Fruit fly (Drosophila melanogaster) whole organism, embryonic: ENCODE results near the gene CG31542.
A peak's percentile ranks its signal among the peaks of the same experiment; 100 is the strongest.

Experiments used
- ATbp ChIP-seq: fragments of 200-800 bp; sonication (Bioruptor generic); optimal IDR thresholded peaks from 2 replicates; lab custom pipeline; 2017; ENCODE audit warnings: missing biosample characterization, mild to moderate bottlenecking, missing genetic modification characterization, missing genetic modification reagents
- Awh ChIP-seq: fragments of 200-800 bp; sonication (Bioruptor generic); IDR thresholded peaks from 2 replicates; pipeline ENCODE4, ENCODE4 v1.3.6; 2022; ENCODE audit warnings: missing biosample characterization, missing genetic modification characterization
- BtbVII ChIP-seq: fragments of 200-800 bp; sonication (Bioruptor generic); optimal IDR thresholded peaks from 3 replicates; lab custom pipeline; 2017; ENCODE audit warnings: missing biosample characterization, mild to moderate bottlenecking, missing genetic modification characterization
- CG10959 ChIP-seq: fragments of 200-800 bp; sonication (Bioruptor generic); IDR thresholded peaks from 2 replicates; pipeline ENCODE4 v1.3.6; 2022; ENCODE audit warnings: missing biosample characterization, missing genetic modification characterization
- CG11247 ChIP-seq: fragments of 200-800 bp; sonication (Bioruptor generic); IDR thresholded peaks from 2 replicates; pipeline ENCODE4 v1.3.6; 2022; ENCODE audit warnings: missing biosample characterization, missing genetic modification characterization
- CG11560 ChIP-seq: fragments of 200-800 bp; sonication (Bioruptor generic); IDR thresholded peaks from 3 replicates; pipeline ENCODE4 v1.3.6; 2022; ENCODE audit warnings: missing biosample characterization, missing genetic modification characterization
- CG11723 ChIP-seq: fragments of 200-800 bp; sonication (Bioruptor generic); optimal IDR thresholded peaks from 2 replicates; lab custom pipeline; 2017; ENCODE audit warnings: missing biosample characterization, mild to moderate bottlenecking, missing genetic modification characterization
- CG12219 ChIP-seq: fragments of 200-800 bp; sonication (Bioruptor generic); optimal IDR thresholded peaks from 3 replicates; lab custom pipeline; 2018; ENCODE audit warnings: missing biosample characterization, mild to moderate bottlenecking, missing genetic modification characterization
- CG12236 ChIP-seq: fragments of 200-800 bp; sonication (Bioruptor generic); optimal IDR thresholded peaks from 2 replicates; lab custom pipeline; 2016; ENCODE audit warnings: missing biosample characterization, missing genetic modification characterization
- CG14860 ChIP-seq: fragments of 200-800 bp; sonication (Bioruptor generic); IDR thresholded peaks from 3 replicates; pipeline ENCODE4 v1.3.6; 2022; ENCODE audit warnings: missing biosample characterization, missing genetic modification characterization; ENCODE audit not compliant: partially characterized antibody
- CG15601 ChIP-seq: fragments of 200-800 bp; sonication (Bioruptor generic); optimal IDR thresholded peaks from 3 replicates; lab custom pipeline; 2019; ENCODE audit warnings: missing biosample characterization, mild to moderate bottlenecking, missing genetic modification characterization, moderate library complexity
- CG16863 ChIP-seq: fragments of 200-800 bp; sonication (Bioruptor generic); optimal IDR thresholded peaks from 3 replicates; lab custom pipeline; 2016; ENCODE audit warnings: missing biosample characterization, missing genetic modification characterization
- CG2120 ChIP-seq: fragments of 200-800 bp; sonication (Bioruptor generic); optimal IDR thresholded peaks from 3 replicates; lab custom pipeline; 2016; ENCODE audit warnings: missing biosample characterization, missing genetic modification characterization
- CG2129 ChIP-seq: fragments of 200-800 bp; sonication (Bioruptor generic); IDR thresholded peaks from 2 replicates; pipeline ENCODE4 v1.3.6; 2022; ENCODE audit warnings: missing biosample characterization, missing genetic modification characterization; ENCODE audit not compliant: partially characterized antibody
- CG2202 ChIP-seq: fragments of 200-800 bp; sonication (Bioruptor generic); optimal IDR thresholded peaks from 2 replicates; lab custom pipeline; 2018; ENCODE audit warnings: missing biosample characterization, mild to moderate bottlenecking, missing genetic modification characterization
- CG2889 ChIP-seq: fragments of 200-800 bp; sonication (Bioruptor generic); IDR thresholded peaks from 3 replicates; pipeline ENCODE4 v1.3.6; 2022; ENCODE audit warnings: missing biosample characterization, missing genetic modification characterization
- CG30431 ChIP-seq: fragments of 200-800 bp; sonication (Bioruptor generic); optimal IDR thresholded peaks from 2 replicates; lab custom pipeline; 2017; ENCODE audit warnings: missing biosample characterization, missing genetic modification characterization
- CG31365 ChIP-seq: fragments of 200-800 bp; sonication (Bioruptor generic); optimal IDR thresholded peaks from 2 replicates; lab custom pipeline; 2018; ENCODE audit warnings: missing biosample characterization, mild to moderate bottlenecking, missing genetic modification characterization
- CG3847 ChIP-seq: fragments of 200-800 bp; sonication (Bioruptor generic); IDR thresholded peaks from 2 replicates; pipeline ENCODE4 v1.3.6; 2022; ENCODE audit warnings: missing biosample characterization, missing genetic modification characterization
- CG42726 ChIP-seq: fragments of 200-800 bp; sonication (Bioruptor generic); IDR thresholded peaks from 2 replicates; pipeline ENCODE4 v1.3.6; 2022; ENCODE audit warnings: missing biosample characterization, missing genetic modification characterization; ENCODE audit not compliant: partially characterized antibody
- CG6254 ChIP-seq: fragments of 200-800 bp; sonication (Bioruptor generic); optimal IDR thresholded peaks from 3 replicates; lab custom pipeline; 2017; ENCODE audit warnings: mild to moderate bottlenecking, missing biosample characterization, missing genetic modification reagents, missing genetic modification characterization
- CG7745 ChIP-seq: fragments of 200-800 bp; sonication (Bioruptor generic); optimal IDR thresholded peaks from 2 replicates; lab custom pipeline; 2018; ENCODE audit warnings: missing biosample characterization, mild to moderate bottlenecking, missing genetic modification characterization, moderate library complexity
- CG8089 ChIP-seq: fragments of 200-800 bp; sonication (Bioruptor generic); optimal IDR thresholded peaks from 3 replicates; lab custom pipeline; 2016; ENCODE audit warnings: missing biosample characterization, missing genetic modification characterization
- CG9876 ChIP-seq: fragments of 200-800 bp; sonication (Bioruptor generic); optimal IDR thresholded peaks from 2 replicates; lab custom pipeline; 2016; ENCODE audit warnings: missing biosample characterization, missing genetic modification characterization
- Ets65A ChIP-seq: fragments of 200-800 bp; sonication (Bioruptor generic); peaks from one replicate; lab custom pipeline; 2016; ENCODE audit warnings: missing biosample characterization, missing genetic modification characterization
- HLH3B ChIP-seq: fragments of 200-800 bp; sonication (Bioruptor generic); IDR thresholded peaks from 2 replicates; pipeline ENCODE4 v1.3.6; 2022; ENCODE audit warnings: missing biosample characterization, missing genetic modification characterization
- Hmr ChIP-seq: fragments of 200-800 bp; sonication (Bioruptor generic); optimal IDR thresholded peaks from 3 replicates; lab custom pipeline; 2017; ENCODE audit warnings: mild to moderate bottlenecking, missing biosample characterization, missing genetic modification reagents, missing genetic modification characterization
- NFAT ChIP-seq: fragments of 200-800 bp; sonication (Bioruptor generic); IDR thresholded peaks from 2 replicates; pipeline ENCODE4 v1.3.6; 2022; ENCODE audit warnings: missing biosample characterization, missing genetic modification characterization
- NfI ChIP-seq: fragments of 200-800 bp; sonication (Bioruptor generic); optimal IDR thresholded peaks from 3 replicates; lab custom pipeline; 2018; ENCODE audit warnings: missing biosample characterization, mild to moderate bottlenecking, missing genetic modification characterization, moderate library complexity
- Oaz ChIP-seq: fragments of 200-800 bp; sonication (Bioruptor generic); IDR thresholded peaks from 2 replicates; pipeline ENCODE4 v1.3.6; 2022; ENCODE audit warnings: missing biosample characterization, missing genetic modification characterization
- Sox100B ChIP-seq: fragments of 200-800 bp; sonication (Bioruptor generic); optimal IDR thresholded peaks from 3 replicates; lab custom pipeline; 2018; ENCODE audit warnings: missing biosample characterization, mild to moderate bottlenecking, missing genetic modification characterization
- TFAM ChIP-seq: fragments of 200-800 bp; sonication (Bioruptor generic); optimal IDR thresholded peaks from 2 replicates; lab custom pipeline; 2017; ENCODE audit warnings: missing biosample characterization, missing genetic modification characterization, inconsistent platforms
- ase ChIP-seq: fragments of 200-800 bp; sonication (Bioruptor generic); IDR thresholded peaks from 3 replicates; pipeline ENCODE4 v1.3.6; 2022; ENCODE audit warnings: missing biosample characterization, missing genetic modification characterization
- crp ChIP-seq, 2 experiments: fragments of 200-800 bp; sonication (Bioruptor generic); optimal IDR thresholded peaks; 2 replicates in 1 of 2; 3 replicates in 1 of 2; lab custom pipeline; 2017; ENCODE audit warnings: missing biosample characterization in 2 of 2, missing genetic modification characterization in 2 of 2, mild to moderate bottlenecking in 1 of 2, moderate library complexity in 1 of 2
- danr ChIP-seq: fragments of 200-800 bp; sonication (Bioruptor generic); IDR thresholded peaks from 2 replicates; pipeline ENCODE4 v1.3.6; 2022; ENCODE audit warnings: missing biosample characterization, missing genetic modification characterization
- eve ChIP-seq, 2 experiments: fragments of >200 bp; optimal IDR thresholded peaks; 2 replicates each; lab custom pipeline; 2017; ENCODE audit warnings: missing biosample characterization in 2 of 2, missing genetic modification characterization in 2 of 2
- her ChIP-seq: fragments of 200-800 bp; sonication (Bioruptor generic); optimal IDR thresholded peaks from 2 replicates; lab custom pipeline; 2016; ENCODE audit warnings: missing biosample characterization, missing genetic modification characterization
- mirr ChIP-seq: fragments of 200-800 bp; sonication (Bioruptor generic); optimal IDR thresholded peaks from 3 replicates; lab custom pipeline; 2018; ENCODE audit warnings: missing biosample characterization, mild to moderate bottlenecking, missing genetic modification characterization
- nmo ChIP-seq: fragments of 200-800 bp; sonication (Bioruptor generic); optimal IDR thresholded peaks from 2 replicates; lab custom pipeline; 2018; ENCODE audit warnings: missing biosample characterization, mild to moderate bottlenecking, missing genetic modification characterization, moderate library complexity
- otp ChIP-seq: fragments of 200-800 bp; sonication (Bioruptor generic); IDR thresholded peaks from 3 replicates; pipeline ENCODE4, ENCODE4 v1.3.6; 2022; ENCODE audit warnings: missing biosample characterization, missing genetic modification characterization
- pfk ChIP-seq: fragments of 200-800 bp; sonication (Bioruptor generic); optimal IDR thresholded peaks from 2 replicates; lab custom pipeline; 2018; ENCODE audit warnings: missing biosample characterization, mild to moderate bottlenecking, missing genetic modification characterization, moderate library complexity
- phol ChIP-seq: fragments of 200-800 bp; sonication (Bioruptor generic); optimal IDR thresholded peaks from 3 replicates; lab custom pipeline; 2018; ENCODE audit warnings: missing biosample characterization, mild to moderate bottlenecking, missing genetic modification characterization, moderate library complexity
- sc ChIP-seq, 3 experiments: fragments of >200 bp in 2 of 3; fragments of 200-800 bp in 1 of 3; sonication (Bioruptor generic) in 1 of 3; optimal IDR thresholded peaks; 2 replicates in 2 of 3; 3 replicates in 1 of 3; lab custom pipeline; 2017; ENCODE audit warnings: mild to moderate bottlenecking in 1 of 3, missing biosample characterization in 1 of 3, missing genetic modification characterization in 1 of 3, missing genetic modification reagents in 1 of 3
- slbo ChIP-seq: fragments of 200-800 bp; sonication (Bioruptor generic); IDR thresholded peaks from 2 replicates; pipeline ENCODE4 v1.3.6; 2022; ENCODE audit warnings: missing biosample characterization, missing genetic modification characterization
- tap ChIP-seq: fragments of 200-800 bp; optimal IDR thresholded peaks from 3 replicates; lab custom pipeline; 2019; ENCODE audit warnings: missing biosample characterization, mild to moderate bottlenecking, missing genetic modification characterization, moderate library complexity
- tna ChIP-seq: fragments of 200-800 bp; sonication (Bioruptor generic); IDR thresholded peaks from 2 replicates; pipeline ENCODE4 v1.3.6; 2022; ENCODE audit warnings: missing biosample characterization, missing genetic modification characterization; ENCODE audit not compliant: partially characterized antibody
- toy ChIP-seq: fragments of 200-800 bp; sonication (Bioruptor generic); IDR thresholded peaks from 2 replicates; pipeline ENCODE4 v1.3.6; 2022; ENCODE audit warnings: missing biosample characterization, missing genetic modification characterization
- vfl ChIP-seq: fragments of 200-800 bp; sonication (Bioruptor generic); optimal IDR thresholded peaks from 2 replicates; lab custom pipeline; 2016; ENCODE audit warnings: missing biosample characterization, missing genetic modification characterization
- zen ChIP-seq: fragments of 200-800 bp; sonication (Bioruptor generic); optimal IDR thresholded peaks from 3 replicates; lab custom pipeline; 2018; ENCODE audit warnings: missing biosample characterization, mild to moderate bottlenecking, missing genetic modification characterization, moderate library complexity

CG31542 gene

DNA sequence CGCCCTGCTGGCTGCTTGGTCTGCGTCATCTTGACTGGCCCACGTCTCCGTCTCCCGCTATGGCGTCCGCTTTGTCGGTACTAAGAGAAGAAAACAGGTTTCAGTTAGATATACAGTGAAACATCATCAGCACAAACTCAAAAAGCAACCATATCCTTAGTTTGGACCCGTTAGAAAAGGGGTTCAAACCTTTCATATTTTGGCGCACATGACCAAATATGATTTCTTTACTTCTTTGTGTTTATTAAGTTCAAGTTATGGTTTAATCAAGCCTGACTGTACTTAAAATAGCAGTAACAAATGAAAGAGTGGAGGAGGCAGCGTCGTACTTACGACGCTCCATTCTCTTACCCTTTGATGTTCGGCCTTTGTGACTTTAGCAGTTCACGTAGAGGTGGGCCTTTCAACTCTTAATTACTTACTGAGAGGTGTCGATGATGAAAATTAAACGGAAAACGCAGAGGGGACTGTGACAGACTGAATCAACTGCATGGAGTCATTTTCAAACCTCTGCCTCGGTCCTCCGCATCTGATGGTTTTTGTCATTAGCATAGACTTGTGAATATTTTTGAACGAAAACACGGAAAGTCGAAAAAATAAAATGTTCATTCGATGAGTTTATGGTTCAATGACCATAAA lies 7.5 kb upstream of the CG31542 start (continued):
- peak in 1 of 2 experiments; percentile 27 for TF ChIP-seq crp (GFP tag; optimal IDR thresholded peaks at IDR 0.05; lab: Kevin White, UChicago)
- peak; percentile 86 for TF ChIP-seq HLH3B (GFP tag; lab: Robert Waterston, UW)
- no peak for TF ChIP-seq tna (GFP tag; lab: Robert Waterston, UW)
- peak; percentile 36 for TF ChIP-seq CG12236 (GFP tag; lab: Kevin White, UChicago)
- no peak for TF ChIP-seq Sox100B (GFP tag; lab: Kevin White, UChicago)
- TF ChIP-seq CG3847 = peak; percentile 87
- TF ChIP-seq Oaz = peak; percentile 64
- no peak for TF ChIP-seq mirr
- peak; percentile 74 for TF ChIP-seq CG9876 (GFP tag; lab: Kevin White, UChicago)
- TF ChIP-seq Hmr (GFP tag; lab: Kevin White, UChicago) = peak; percentile 82
- TF ChIP-seq Awh (GFP tag; lab: Robert Waterston, UW) = peak; percentile 70
- peak; percentile 61 for TF ChIP-seq CG31365 (tag; lab: Kevin White, UChicago)
- peak; percentile 67 for TF ChIP-seq CG10959 (GFP tag; lab: Robert Waterston, UW)
- peak; percentile 83 for TF ChIP-seq tap (tag; lab: Kevin White, UChicago)
- TF ChIP-seq ATbp (GFP tag; lab: Kevin White, UChicago) = peak; percentile 71
- peak; percentile 68; the same call in 2 of the 3 replicates for TF ChIP-seq CG11560
- no peak for TF ChIP-seq TFAM (GFP tag; lab: Kevin White, UChicago)
- peak; percentile 81 for TF ChIP-seq nmo (GFP tag; lab: Kevin White, UChicago)
- TF ChIP-seq CG2202 (tag; lab: Kevin White, UChicago) = peak; percentile 48
- TF ChIP-seq CG16863 (GFP tag; lab: Kevin White, UChicago) = peak; percentile 74
- TF ChIP-seq CG11723 (GFP tag; lab: Kevin White, UChicago) = peak; percentile 66
- TF ChIP-seq danr (GFP tag; lab: Robert Waterston, UW) = peak; percentile 74
- TF ChIP-seq BtbVII (GFP tag; lab: Kevin White, UChicago) = peak; percentile 77
- peak; percentile 74 for TF ChIP-seq CG30431 (GFP tag; lab: Kevin White, UChicago)
- peak; percentile 82 for TF ChIP-seq NFAT (GFP tag; lab: Robert Waterston, UW)
- peak; percentile 84 for TF ChIP-seq otp (GFP tag; lab: Robert Waterston, UW)
- no peak for TF ChIP-seq eve (GFP tag; optimal IDR thresholded peaks at IDR 0.05; lab: Kevin White, UChicago)
- peak; percentile 81 for TF ChIP-seq ase
- no peak for TF ChIP-seq CG14860 (GFP tag; lab: Robert Waterston, UW)
- TF ChIP-seq CG7745 (tag; lab: Kevin White, UChicago) = no peak
- peak; percentile 76 for TF ChIP-seq phol (tag; lab: Kevin White, UChicago)
- no peak for TF ChIP-seq pfk (GFP tag; lab: Kevin White, UChicago)
- peak; percentile 67 for TF ChIP-seq CG15601
- no peak for TF ChIP-seq CG2129
- peak; percentile 97 for TF ChIP-seq Ets65A (GFP tag; lab: Kevin White, UChicago)
- peak; percentile 92 for TF ChIP-seq slbo (GFP tag; lab: Robert Waterston, UW)
- peak; percentile 79 for TF ChIP-seq CG11247 (GFP tag; lab: Robert Waterston, UW)
- TF ChIP-seq sc (optimal IDR thresholded peaks at IDR 0.05; lab: Kevin White, UChicago) = no peak
- peak; percentile 42 for TF ChIP-seq sc (GFP tag; optimal IDR thresholded peaks at IDR 0.05; lab: Kevin White, UChicago)
- TF ChIP-seq CG2889 = peak; percentile 86
- peak; percentile 50 for TF ChIP-seq vfl (GFP tag; lab: Kevin White, UChicago)
- TF ChIP-seq CG12219 = peak; percentile 82
- peak; percentile 64; the same call in 1 of the 2 replicates for TF ChIP-seq toy (GFP tag; lab: Robert Waterston, UW)
- peak; percentile 59 for TF ChIP-seq CG8089 (GFP tag; lab: Kevin White, UChicago)
- no peak for TF ChIP-seq CG6254 (GFP tag; lab: Kevin White, UChicago)
- TF ChIP-seq NfI (GFP tag; lab: Kevin White, UChicago) = peak; percentile 79
- peak; percentile 91 for TF ChIP-seq CG2120 (GFP tag; lab: Kevin White, UChicago)
- TF ChIP-seq CG42726 = no peak
- TF ChIP-seq her (GFP tag; lab: Kevin White, UChicago) = peak; percentile 89
- TF ChIP-seq zen (tag; lab: Kevin White, UChicago) = peak; percentile 20
